Fruit fly (Drosophila melanogaster): ENCODE results near the gene CG31633.

The CG31633 gene

DNA sequence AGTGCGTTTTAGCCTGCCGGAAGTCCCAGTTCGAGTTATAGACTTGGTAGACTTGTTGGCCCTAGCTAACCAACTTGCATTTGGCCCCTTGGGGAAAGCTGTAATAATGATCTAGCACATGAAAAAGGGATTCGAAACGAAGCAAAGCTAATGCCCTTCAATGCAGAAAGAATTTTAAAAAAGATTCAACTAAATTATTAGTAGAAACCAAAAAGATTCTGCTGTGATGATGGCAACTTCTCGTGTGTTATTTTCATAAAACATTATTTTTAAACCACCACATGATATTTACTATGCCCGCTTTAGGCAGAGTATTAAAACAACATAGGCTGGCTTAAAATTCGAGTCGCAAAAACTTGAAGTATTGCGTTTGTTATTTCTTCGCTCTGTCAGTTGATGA lies 35.9 kb upstream of the CG31633 start:
- TF ChIP-seq Jra (GFP tag; optimal IDR thresholded peaks at IDR 0.05) (no peak), jim (GFP tag; optimal IDR thresholded peaks at IDR 0.05) (no peak), Hr78 (GFP tag; optimal IDR thresholded peaks at IDR 0.05) (no peak), brk (GFP tag; optimal IDR thresholded peaks at IDR 0.05) (no peak), h (GFP tag; optimal IDR thresholded peaks at IDR 0.05) (peak; percentile 2)

DNA sequence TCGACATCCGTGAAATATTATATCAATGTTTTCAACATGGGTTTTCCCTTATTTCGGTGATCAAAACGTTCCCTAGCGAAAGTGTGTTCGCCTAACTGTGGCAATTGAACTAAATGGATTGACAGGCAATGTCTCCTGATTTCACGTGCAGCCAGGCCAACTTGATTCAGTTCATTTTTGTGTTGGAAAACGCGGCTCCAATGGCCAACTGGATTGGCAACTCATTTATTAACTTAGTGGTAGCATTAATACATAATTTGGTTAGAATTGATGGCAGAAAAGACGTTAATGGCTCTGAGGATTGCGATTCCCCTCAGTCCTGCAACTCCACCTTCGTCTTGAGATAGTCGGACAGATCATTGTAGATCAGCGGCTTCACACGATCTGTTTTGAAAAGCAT lies 30.5 kb upstream of the CG31633 start, which contains the start of gene CG11327:
Gene CG11327, minus strand, starts transcription at position 101 of the 400 bp plus-strand sequence.
- TF ChIP-seq Sp1 (GFP tag; optimal IDR thresholded peaks at IDR 0.05): no peak
- TF ChIP-seq h (GFP tag; optimal IDR thresholded peaks at IDR 0.05): no peak
- no peak for TF ChIP-seq Mio (GFP tag; optimal IDR thresholded peaks at IDR 0.05)
- no peak for TF ChIP-seq br (GFP tag; optimal IDR thresholded peaks at IDR 0.05)
- no peak for TF ChIP-seq fru (GFP tag; optimal IDR thresholded peaks at IDR 0.05)
- no peak for TF ChIP-seq sage (GFP tag; optimal IDR thresholded peaks at IDR 0.05)
- TF ChIP-seq CrebA (GFP tag; optimal IDR thresholded peaks at IDR 0.05; ENCODE audit: borderline replicate concordance): no peak
- TF ChIP-seq pan (optimal IDR thresholded peaks at IDR 0.05): no peak
- no peak for TF ChIP-seq foxo (GFP tag; optimal IDR thresholded peaks at IDR 0.05)
- no peak for TF ChIP-seq usp (GFP tag; optimal IDR thresholded peaks at IDR 0.05)
- TF ChIP-seq HLH106 (tag; optimal IDR thresholded peaks at IDR 0.05): no peak
- TF ChIP-seq Hr78 (GFP tag; optimal IDR thresholded peaks at IDR 0.05): no peak
- no peak for TF ChIP-seq brk (GFP tag; optimal IDR thresholded peaks at IDR 0.05)
- no peak for TF ChIP-seq rgr (GFP tag; optimal IDR thresholded peaks at IDR 0.05)
- no peak for TF ChIP-seq N (GFP tag; optimal IDR thresholded peaks at IDR 0.05)
- no peak for TF ChIP-seq tai (GFP tag; optimal IDR thresholded peaks at IDR 0.05)
- TF ChIP-seq jim (GFP tag; optimal IDR thresholded peaks at IDR 0.05): no peak

DNA sequence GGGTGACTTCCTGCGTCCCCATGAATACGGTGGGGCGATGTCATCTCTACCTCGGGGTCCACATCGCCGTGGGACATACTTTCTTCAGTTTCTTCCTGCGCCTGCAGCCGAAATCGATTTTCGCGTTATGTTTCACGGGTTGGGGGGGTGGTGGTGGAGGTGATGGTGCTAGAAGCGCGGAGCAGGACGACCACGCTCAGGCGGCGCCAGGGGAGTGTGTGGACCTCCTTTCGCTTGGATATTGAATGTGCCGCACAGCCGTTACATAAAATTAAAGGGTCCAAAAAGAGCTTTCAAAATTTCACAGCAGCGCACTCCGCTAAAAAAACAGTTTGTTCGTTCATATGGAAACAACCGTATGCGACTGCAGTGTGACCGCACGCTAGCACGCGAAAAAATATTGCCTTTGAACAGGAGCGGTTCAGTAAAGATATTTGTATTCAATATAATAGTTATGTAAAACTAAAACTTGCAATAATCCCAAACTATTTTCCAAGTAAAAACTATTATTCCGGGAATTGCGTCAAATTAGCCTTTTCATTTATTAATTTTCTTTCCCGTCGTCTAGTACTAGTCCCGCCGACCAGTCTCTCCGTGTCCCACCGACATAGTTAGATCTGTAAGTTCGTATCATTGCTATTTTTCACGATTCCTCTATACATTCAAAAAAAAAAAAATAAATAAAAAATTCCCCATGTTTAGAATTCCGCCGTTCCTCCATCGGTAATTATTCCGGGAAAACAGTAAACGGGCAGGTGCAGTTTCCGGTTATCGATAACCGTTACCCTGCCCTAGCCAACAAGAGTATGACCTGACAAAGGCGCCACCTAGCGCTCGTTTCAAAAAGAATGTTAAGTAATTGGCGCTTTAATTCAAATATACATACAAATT lies 28.1 kb upstream of the CG31633 start, which contains the start of gene Nhe3:
Gene Nhe3, minus strand, starts transcription at position 373 of the 891 bp plus-strand sequence.
- TF ChIP-seq dmrt93B (GFP tag; optimal IDR thresholded peaks at IDR 0.05): peak; percentile 2
- TF ChIP-seq sage (GFP tag; optimal IDR thresholded peaks at IDR 0.05): peak; percentile 24
- TF ChIP-seq Vsx2 (GFP tag; optimal IDR thresholded peaks at IDR 0.05; ENCODE audit: partially characterized antibody): peak; percentile 32
- TF ChIP-seq h (GFP tag; optimal IDR thresholded peaks at IDR 0.05): peak; percentile 85
- no peak for TF ChIP-seq Dfd (GFP tag; optimal IDR thresholded peaks at IDR 0.05)
- peak; percentile 53 for TF ChIP-seq CG9705 (GFP tag; optimal IDR thresholded peaks at IDR 0.05)
- no peak for TF ChIP-seq lola (GFP tag; optimal IDR thresholded peaks at IDR 0.05)
- peak; percentile 44 for TF ChIP-seq Hr83 (GFP tag; optimal IDR thresholded peaks at IDR 0.05; ENCODE audit: poor library complexity, severe bottlenecking)
- TF ChIP-seq dsf (GFP tag; optimal IDR thresholded peaks at IDR 0.05; ENCODE audit: borderline replicate concordance): peak; percentile 37
- peak; percentile 42 for TF ChIP-seq fru (GFP tag; optimal IDR thresholded peaks at IDR 0.05)
- no peak for TF ChIP-seq Abd-B (GFP tag; optimal IDR thresholded peaks at IDR 0.05)
- TF ChIP-seq Mio (GFP tag; optimal IDR thresholded peaks at IDR 0.05): no peak
- no peak for TF ChIP-seq Hr78 (GFP tag; optimal IDR thresholded peaks at IDR 0.05)
- peak; percentile 78 for TF ChIP-seq rgr (GFP tag; optimal IDR thresholded peaks at IDR 0.05)
- no peak for TF ChIP-seq N (GFP tag; optimal IDR thresholded peaks at IDR 0.05)
- peak; percentile 82 for TF ChIP-seq OdsH (GFP tag; optimal IDR thresholded peaks at IDR 0.05)
- TF ChIP-seq sv (GFP tag; optimal IDR thresholded peaks at IDR 0.05): peak; percentile 86
- peak; percentile 61 for TF ChIP-seq jim (GFP tag; optimal IDR thresholded peaks at IDR 0.05)
- peak; percentile 75 for TF ChIP-seq Hnf4 (GFP tag; optimal IDR thresholded peaks at IDR 0.05)
- TF ChIP-seq ey (GFP tag; optimal IDR thresholded peaks at IDR 0.05): peak; percentile 82
- peak; percentile 63 for TF ChIP-seq psq (GFP tag; optimal IDR thresholded peaks at IDR 0.05)
- peak; percentile 77 for TF ChIP-seq HLH106 (tag; optimal IDR thresholded peaks at IDR 0.05)
- peak; percentile 80 for TF ChIP-seq br (GFP tag; optimal IDR thresholded peaks at IDR 0.05)
- no peak for TF ChIP-seq pan (optimal IDR thresholded peaks at IDR 0.05)
- no peak for TF ChIP-seq brk (GFP tag; optimal IDR thresholded peaks at IDR 0.05)
- peak; percentile 68 for TF ChIP-seq Jra (GFP tag; optimal IDR thresholded peaks at IDR 0.05)
- TF ChIP-seq usp (GFP tag; optimal IDR thresholded peaks at IDR 0.05): no peak
- no peak for TF ChIP-seq Rel (GFP tag; optimal IDR thresholded peaks at IDR 0.05)
- peak; percentile 46 for TF ChIP-seq Rel (tag; optimal IDR thresholded peaks at IDR 0.05)
- peak; percentile 76 for TF ChIP-seq woc (GFP tag; optimal IDR thresholded peaks at IDR 0.05)
- peak in 1 of 2 experiments; percentile 84 for TF ChIP-seq foxo (GFP tag; optimal IDR thresholded peaks at IDR 0.05)
- peak; percentile 72 for TF ChIP-seq Sp1 (GFP tag; optimal IDR thresholded peaks at IDR 0.05)
- no peak for TF ChIP-seq tai (GFP tag; optimal IDR thresholded peaks at IDR 0.05)
- no peak for TF ChIP-seq CG32264 (GFP tag; optimal IDR thresholded peaks at IDR 0.05)

All from whole organism, wandering third instar larva.